Fruit fly (Drosophila melanogaster): ENCODE measurements around the gene Octbeta1R.
A peak's percentile ranks its signal among the peaks of the same experiment; 100 is the strongest.

The Octbeta1R gene

dm6 chr3R:22494523-22495309, 2.3 kb upstream of the Octbeta1R start (continued):
- TF ChIP-seq pum (GFP tag; optimal IDR thresholded peaks at IDR 0.05) = no peak
- peak; percentile 65 for TF ChIP-seq phol (tag; optimal IDR thresholded peaks at IDR 0.05)
- peak; percentile 11; the same call in 1 of the 2 replicates for TF ChIP-seq CG32532 (GFP tag; IDR thresholded peaks at IDR 0.05)
- TF ChIP-seq CG13123 (GFP tag; optimal IDR thresholded peaks at IDR 0.05) = no peak
- peak; percentile 79 for TF ChIP-seq Med (GFP tag)
- no peak for TF ChIP-seq Hey (tag; optimal IDR thresholded peaks at IDR 0.05)
- TF ChIP-seq CG14050 (GFP tag; IDR thresholded peaks at IDR 0.05) = 0 out of 3 replicates have a peak, but pooled peaks have one; percentile 35
- peak; percentile 53 for TF ChIP-seq Asciz (GFP tag; optimal IDR thresholded peaks at IDR 0.05)
- no peak for TF ChIP-seq Sry-β (GFP tag; optimal IDR thresholded peaks at IDR 0.05)
- TF ChIP-seq kah (GFP tag; optimal IDR thresholded peaks at IDR 0.05) = no peak
- no peak for TF ChIP-seq CG5245 (GFP tag; optimal IDR thresholded peaks at IDR 0.05)
- no peak for TF ChIP-seq Neu2 (GFP tag; optimal IDR thresholded peaks at IDR 0.05; ENCODE audit: borderline replicate concordance)
- no peak for TF ChIP-seq CG12155 (GFP tag; optimal IDR thresholded peaks at IDR 0.05)
- TF ChIP-seq CG9876 (GFP tag; optimal IDR thresholded peaks at IDR 0.05) = no peak
- no peak for TF ChIP-seq CG33557 (GFP tag; optimal IDR thresholded peaks at IDR 0.05)
- TF ChIP-seq cwo (GFP tag; optimal IDR thresholded peaks at IDR 0.05) = peak; percentile 54
- no peak for TF ChIP-seq CG15601 (tag; optimal IDR thresholded peaks at IDR 0.05)
- TF ChIP-seq HLH54F (GFP tag; optimal IDR thresholded peaks at IDR 0.05) = peak; percentile 19
- TF ChIP-seq CG31224 (GFP tag; IDR thresholded peaks at IDR 0.05) = no peak
- TF ChIP-seq CG3065 (GFP tag; optimal IDR thresholded peaks at IDR 0.05) = no peak
- no peak for TF ChIP-seq shn (GFP tag; optimal IDR thresholded peaks at IDR 0.05)
- TF ChIP-seq dmrt99B (tag; optimal IDR thresholded peaks at IDR 0.05) = no peak
- 0 out of 4 replicates have a peak, but pooled peaks have one; percentile 35 for TF ChIP-seq chinmo (GFP tag; IDR thresholded peaks at IDR 0.05; ENCODE audit: partially characterized antibody)
- TF ChIP-seq CG12744 (GFP tag; optimal IDR thresholded peaks at IDR 0.05) = no peak
- no peak for TF ChIP-seq Ssrp (tag; optimal IDR thresholded peaks at IDR 0.05)
- peak; percentile 3 for TF ChIP-seq fd64A (GFP tag; optimal IDR thresholded peaks at IDR 0.05)
- no peak for TF ChIP-seq tx (GFP tag; optimal IDR thresholded peaks at IDR 0.05)
- no peak for TF ChIP-seq CG6254 (GFP tag; optimal IDR thresholded peaks at IDR 0.05)
- no peak for TF ChIP-seq toy (GFP tag; IDR thresholded peaks at IDR 0.05)
- TF ChIP-seq Camta (GFP tag; optimal IDR thresholded peaks at IDR 0.05) = no peak
- TF ChIP-seq fru (optimal IDR thresholded peaks at IDR 0.05) = no peak
- TF ChIP-seq Dbx (GFP tag; IDR thresholded peaks at IDR 0.05) = no peak
- TF ChIP-seq Ets97D (GFP tag; optimal IDR thresholded peaks at IDR 0.05) = no peak
- no peak for TF ChIP-seq Side (GFP tag; optimal IDR thresholded peaks at IDR 0.05)
- no peak for TF ChIP-seq zf30C (GFP tag; optimal IDR thresholded peaks at IDR 0.05)
- TF ChIP-seq mld (GFP tag; IDR thresholded peaks at IDR 0.05; ENCODE audit: partially characterized antibody) = no peak
- TF ChIP-seq Dek (tag; optimal IDR thresholded peaks at IDR 0.05) = no peak
- TF ChIP-seq CG15696 (tag; optimal IDR thresholded peaks at IDR 0.05) = no peak
- TF ChIP-seq ci (GFP tag; IDR thresholded peaks at IDR 0.05) = no peak
- TF ChIP-seq sima (GFP tag; optimal IDR thresholded peaks at IDR 0.05) = no peak
- no peak for TF ChIP-seq bowl (GFP tag; IDR thresholded peaks at IDR 0.05)
- peak; percentile 55 for TF ChIP-seq CG8924 (tag; optimal IDR thresholded peaks at IDR 0.05)
- no peak for TF ChIP-seq p53 (GFP tag; optimal IDR thresholded peaks at IDR 0.05)
- no peak for TF ChIP-seq odd (GFP tag; optimal IDR thresholded peaks at IDR 0.05)
- TF ChIP-seq CG7786 (GFP tag; optimal IDR thresholded peaks at IDR 0.05) = no peak
- no peak for TF ChIP-seq unc-4 (GFP tag; IDR thresholded peaks at IDR 0.05; ENCODE audit: partially characterized antibody)
- no peak for TF ChIP-seq Oli (tag; optimal IDR thresholded peaks at IDR 0.05)
- peak; percentile 5; the same call in 1 of the 2 replicates for TF ChIP-seq al (GFP tag; IDR thresholded peaks at IDR 0.05)
- no peak for TF ChIP-seq gcm2 (GFP tag; optimal IDR thresholded peaks at IDR 0.05)
- no peak for TF ChIP-seq MESR4 (GFP tag; optimal IDR thresholded peaks at IDR 0.05)
